Worm (Caenorhabditis elegans) whole organism, young adult: Measurements from ENCODE around the gene ldb-1.

Experiments
- B0035.1 ChIP-seq: sonication (generic microtip); optimal IDR thresholded peaks from 2 replicates; lab custom pipeline; 2016; ENCODE audit warnings: missing genetic modification characterization, mild to moderate bottlenecking, missing compliant biosample characterization, missing genotype, missing genetic modification reagents
- B0336.3 ChIP-seq: fragments of 200-800 bp; sonication (Bioruptor generic); IDR thresholded peaks from 2 replicates; pipeline ENCODE4 v1.3.6; 2022; ENCODE audit warnings: missing genetic modification characterization, missing compliant biosample characterization
- C17E4.6 ChIP-seq: fragments of 200-800 bp; sonication (Bioruptor generic); IDR thresholded peaks from 2 replicates; pipeline ENCODE4 v1.3.6; 2022; ENCODE audit warnings: missing genetic modification reagents, missing genetic modification characterization, missing compliant biosample characterization
- D2030.7 ChIP-seq: fragments of 200-800 bp; sonication (Bioruptor generic); IDR thresholded peaks from 2 replicates; pipeline ENCODE4 v1.3.6; 2022; ENCODE audit warnings: missing genetic modification reagents, missing genetic modification characterization, missing compliant biosample characterization
- F22D6.2 ChIP-seq: sonication (generic microtip); optimal IDR thresholded peaks from 2 replicates; lab custom pipeline; 2016; ENCODE audit warnings: mild to moderate bottlenecking, missing genetic modification characterization, missing compliant biosample characterization
- F33H1.4 ChIP-seq: fragments of 200-800 bp; sonication (Bioruptor generic); IDR thresholded peaks from 2 replicates; pipeline ENCODE4 v1.3.6; 2022; ENCODE audit warnings: missing genetic modification reagents, missing genetic modification characterization, missing compliant biosample characterization
- F49E8.2 ChIP-seq: sonication (generic microtip); optimal IDR thresholded peaks from 3 replicates; lab custom pipeline; 2017; ENCODE audit warnings: missing genetic modification characterization, mild to moderate bottlenecking, missing compliant biosample characterization, antibody characterized with exemption, moderate library complexity; ENCODE audit not compliant: insufficient read depth
- F52B5.7 ChIP-seq: sonication (generic microtip); optimal IDR thresholded peaks from 2 replicates; lab custom pipeline; 2016; ENCODE audit warnings: mild to moderate bottlenecking, missing genetic modification characterization, missing compliant biosample characterization
- F55B11.4 ChIP-seq: sonication (generic microtip); optimal IDR thresholded peaks from 2 replicates; lab custom pipeline; 2016; ENCODE audit warnings: missing compliant biosample characterization, missing genetic modification characterization, borderline replicate concordance; ENCODE audit not compliant: insufficient read depth
- K12H6.12 ChIP-seq: fragments of 200-800 bp; sonication (Bioruptor generic); optimal IDR thresholded peaks from 2 replicates; lab custom pipeline; 2018; ENCODE audit warnings: mild to moderate bottlenecking, missing genetic modification characterization, missing compliant biosample characterization
- T07F8.4 ChIP-seq: sonication (generic microtip); optimal IDR thresholded peaks from 2 replicates; lab custom pipeline; 2016; ENCODE audit warnings: mild to moderate bottlenecking, missing genetic modification characterization, moderate library complexity, missing compliant biosample characterization
- Y56A3A.18 ChIP-seq: fragments of 200-800 bp; sonication (Bioruptor generic); IDR thresholded peaks from 2 replicates; pipeline ENCODE4 v1.3.6; 2022; ENCODE audit warnings: missing genetic modification reagents, missing genetic modification characterization, missing compliant biosample characterization
- Y67H2A.10 ChIP-seq: fragments of 200-800 bp; sonication (Bioruptor generic); conservative IDR thresholded peaks from 2 replicates; pipeline ENCODE4 v1.3.6; 2022; ENCODE audit warnings: missing genetic modification reagents, missing genetic modification characterization, missing compliant biosample characterization
- Y79H2A.3 ChIP-seq: fragments of 200-800 bp; sonication (Bioruptor generic); conservative IDR thresholded peaks from 2 replicates; pipeline ENCODE4 v1.3.6; 2022; ENCODE audit warnings: missing genetic modification reagents, missing genetic modification characterization, missing compliant biosample characterization
- ama-1 ChIP-seq, 3 experiments: fragments of 150-350 bp in 1 of 3; sonication (generic microtip) in 2 of 3; optimal IDR thresholded peaks; 2 replicates each; lab custom pipeline; 2014 to 2018; ENCODE audit warnings: missing biosample characterization in 2 of 3, missing genetic modification characterization in 2 of 3, missing genetic modification reagents in 2 of 3
- aptf-2 ChIP-seq: fragments of 200-800 bp; sonication (Bioruptor generic); conservative IDR thresholded peaks from 2 replicates; pipeline ENCODE4 v1.3.6; 2022; ENCODE audit warnings: missing genetic modification reagents, missing genetic modification characterization, missing compliant biosample characterization
- aptf-3 ChIP-seq: fragments of 200-800 bp; sonication (Bioruptor generic); IDR thresholded peaks from 2 replicates; pipeline ENCODE4 v1.3.6; 2022; ENCODE audit warnings: missing genetic modification characterization, missing compliant biosample characterization
- attf-3 ChIP-seq: fragments of 200-800 bp; sonication (Bioruptor generic); conservative IDR thresholded peaks from 2 replicates; pipeline ENCODE4 v1.3.6; 2022; ENCODE audit warnings: missing genetic modification reagents, missing genetic modification characterization, missing compliant biosample characterization
- ccch-3 ChIP-seq: fragments of 200-800 bp; sonication (Bioruptor generic); optimal IDR thresholded peaks from 2 replicates; lab custom pipeline; 2018; ENCODE audit warnings: mild to moderate bottlenecking, missing genetic modification characterization, missing compliant biosample characterization
- cebp-1 ChIP-seq, 2 experiments: fragments of 200-800 bp in 1 of 2; sonication (Bioruptor generic) in 1 of 2; sonication (generic microtip) in 1 of 2; IDR thresholded peaks in 1 of 2; optimal IDR thresholded peaks in 1 of 2; 2 replicates each; pipeline versions ENCODE4 v1.3.6 to Lab custom; 2017 to 2022; ENCODE audit warnings: missing compliant biosample characterization in 2 of 2, missing genetic modification characterization in 2 of 2, mild to moderate bottlenecking in 1 of 2, missing genetic modification reagents in 1 of 2, moderate library complexity in 1 of 2
- ceh-100 ChIP-seq: fragments of 200-800 bp; sonication (Bioruptor generic); IDR thresholded peaks from 2 replicates; pipeline ENCODE4 v1.3.6; 2022; ENCODE audit warnings: missing genetic modification reagents, missing genetic modification characterization, missing compliant biosample characterization
- ceh-91 ChIP-seq: fragments of 200-800 bp; sonication (Bioruptor generic); IDR thresholded peaks from 2 replicates; pipeline ENCODE4 v1.3.6; 2022; ENCODE audit warnings: missing genetic modification reagents, missing genetic modification characterization, missing compliant biosample characterization
- dox-1 ChIP-seq: fragments of 200-800 bp; sonication (Bioruptor generic); IDR thresholded peaks from 2 replicates; pipeline ENCODE4 v1.3.6; 2022; ENCODE audit warnings: missing genetic modification reagents, missing genetic modification characterization, missing compliant biosample characterization
- efl-1 ChIP-seq: fragments of 150-350 bp; optimal IDR thresholded peaks from 2 replicates; lab custom pipeline; 2014; ENCODE audit warnings: missing biosample characterization, missing genetic modification reagents, missing genetic modification characterization
- gei-17 ChIP-seq: fragments of 200-800 bp; sonication (Bioruptor generic); optimal IDR thresholded peaks from 2 replicates; lab custom pipeline; 2018; ENCODE audit warnings: mild to moderate bottlenecking, missing genetic modification characterization, missing compliant biosample characterization
- hlh-26 ChIP-seq: fragments of 200-800 bp; sonication (Bioruptor generic); conservative IDR thresholded peaks from 2 replicates; pipeline ENCODE4 v1.3.6; 2022; ENCODE audit warnings: missing genetic modification reagents, missing genetic modification characterization, missing compliant biosample characterization
- hmg-1.2 ChIP-seq: fragments of 200-800 bp; sonication (Bioruptor generic); IDR thresholded peaks from 2 replicates; pipeline ENCODE4 v1.3.6; 2022; ENCODE audit warnings: missing genetic modification reagents, missing genetic modification characterization, missing compliant biosample characterization
- hrde-1 ChIP-seq: sonication (generic microtip); optimal IDR thresholded peaks from 2 replicates; lab custom pipeline; 2016; ENCODE audit warnings: missing genetic modification characterization, mild to moderate bottlenecking, missing compliant biosample characterization, moderate library complexity, missing genotype, missing genetic modification reagents, borderline replicate concordance
- let-607 ChIP-seq, 2 experiments: fragments of 200-800 bp in 1 of 2; sonication (Bioruptor generic) in 1 of 2; sonication (generic microtip) in 1 of 2; optimal IDR thresholded peaks; 2 replicates each; lab custom pipeline; 2016 to 2018; ENCODE audit warnings: mild to moderate bottlenecking in 2 of 2, missing compliant biosample characterization in 2 of 2, missing genetic modification characterization in 2 of 2, moderate library complexity in 2 of 2, missing genotype in 1 of 2
- lin-35 ChIP-seq, 3 experiments: fragments of 150-350 bp in 2 of 3; sonication (generic microtip) in 1 of 3; optimal IDR thresholded peaks; 2 replicates each; lab custom pipeline; 2014 to 2018; ENCODE audit warnings: missing biosample characterization in 3 of 3, missing genetic modification characterization in 3 of 3, missing genetic modification reagents in 3 of 3
- lsl-1 ChIP-seq: fragments of 200-800 bp; sonication (Bioruptor generic); optimal IDR thresholded peaks from 2 replicates; lab custom pipeline; 2018; ENCODE audit warnings: mild to moderate bottlenecking, missing genetic modification characterization, moderate library complexity, missing compliant biosample characterization
- madf-10 ChIP-seq: sonication (generic microtip); optimal IDR thresholded peaks from 2 replicates; lab custom pipeline; 2016; ENCODE audit warnings: mild to moderate bottlenecking, missing genetic modification characterization, missing compliant biosample characterization
- madf-8 ChIP-seq: fragments of 200-800 bp; sonication (Bioruptor generic); conservative IDR thresholded peaks from 2 replicates; pipeline ENCODE4 v1.3.6; 2022; ENCODE audit warnings: missing genetic modification reagents, missing genetic modification characterization, missing compliant biosample characterization
- nhr-120 ChIP-seq: fragments of 200-800 bp; sonication (Bioruptor generic); IDR thresholded peaks from 2 replicates; pipeline ENCODE4 v1.3.6; 2022; ENCODE audit warnings: missing genetic modification characterization, missing compliant biosample characterization
- nhr-80 ChIP-seq: sonication (generic microtip); optimal IDR thresholded peaks from 2 replicates; lab custom pipeline; 2016; ENCODE audit warnings: missing genetic modification characterization, missing compliant biosample characterization
- rec-8 ChIP-seq, 2 experiments: sonication (generic microtip); optimal IDR thresholded peaks; 2 replicates each; lab custom pipeline; 2016; ENCODE audit warnings: mild to moderate bottlenecking in 2 of 2, missing genetic modification characterization in 2 of 2, missing genetic modification reagents in 2 of 2, missing genotype in 2 of 2, missing biosample characterization in 1 of 2, missing compliant biosample characterization in 1 of 2, moderate library complexity in 1 of 2
- snpc-3.4 ChIP-seq: sonication (generic microtip); optimal IDR thresholded peaks from 2 replicates; lab custom pipeline; 2017; ENCODE audit warnings: missing genetic modification characterization, mild to moderate bottlenecking, missing compliant biosample characterization, antibody characterized with exemption, moderate library complexity, missing genotype, missing genetic modification reagents
- snpc-4 ChIP-seq, 5 experiments: fragments of 150-350 bp in 1 of 5; sonication (generic microtip) in 4 of 5; optimal IDR thresholded peaks; 2 replicates each; lab custom pipeline; 2014 to 2018; ENCODE audit warnings: missing genetic modification characterization in 5 of 5, missing biosample characterization in 3 of 5, antibody characterized with exemption in 2 of 5, mild to moderate bottlenecking in 2 of 5, missing compliant biosample characterization in 2 of 5, missing genotype in 2 of 5, moderate library complexity in 2 of 5, missing genetic modification reagents in 1 of 5
- tbp1 ChIP-seq: fragments of 200-800 bp; sonication (Bioruptor generic); optimal IDR thresholded peaks from 2 replicates; lab custom pipeline; 2018; ENCODE audit warnings: mild to moderate bottlenecking, missing genetic modification characterization, missing compliant biosample characterization
- zfh-2 ChIP-seq: fragments of 200-800 bp; sonication (Bioruptor generic); conservative IDR thresholded peaks from 2 replicates; pipeline ENCODE4 v1.3.6; 2022; ENCODE audit warnings: missing genetic modification reagents, missing genetic modification characterization, missing compliant biosample characterization
- ztf-22 ChIP-seq: fragments of 200-800 bp; sonication (Bioruptor generic); optimal IDR thresholded peaks from 2 replicates; lab custom pipeline; 2018; ENCODE audit warnings: mild to moderate bottlenecking, missing genetic modification characterization, moderate library complexity, missing compliant biosample characterization
- ztf-26 ChIP-seq: sonication (generic microtip); optimal IDR thresholded peaks from 2 replicates; lab custom pipeline; 2017; ENCODE audit warnings: missing genetic modification characterization, missing compliant biosample characterization
- ztf-3 ChIP-seq: fragments of 200-800 bp; sonication (Bioruptor generic); optimal IDR thresholded peaks from 2 replicates; lab custom pipeline; 2018; ENCODE audit warnings: mild to moderate bottlenecking, missing genetic modification characterization, missing compliant biosample characterization

ldb-1 gene

DNA sequence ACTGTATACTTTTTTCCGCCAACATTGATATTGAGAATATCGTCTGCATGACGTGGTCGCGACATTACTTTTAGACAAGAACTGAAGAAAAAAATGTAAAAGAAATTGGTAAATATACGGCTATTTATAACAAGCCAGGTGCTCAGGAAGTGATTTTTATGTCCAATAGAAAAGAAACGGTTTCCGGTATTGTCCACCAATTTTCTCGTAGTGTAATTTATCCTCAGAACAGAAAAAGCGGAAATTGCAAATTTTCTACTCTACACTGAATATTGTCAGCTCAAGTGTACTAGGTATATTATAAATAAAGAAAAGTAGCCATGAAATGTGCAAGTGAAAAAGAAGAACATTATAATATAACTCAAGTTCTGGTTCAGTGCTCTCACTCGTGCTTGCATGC, 29.5 kb upstream of the ldb-1 start, which contains the start of gene F59F3.6:
Gene F59F3.6 (minus strand): TSS at position 101 of the 400 bp plus-strand sequence.
- TF ChIP-seq gei-17 (GFP tag; lab: Kevin White, UChicago) = no peak
- TF ChIP-seq aptf-3 = no peak
- no peak for TF ChIP-seq hrde-1 (tag; lab: Kevin White, UChicago)
- no peak for TF ChIP-seq ceh-91 (GFP tag; lab: Robert Waterston, UW)
- no peak for TF ChIP-seq hmg-1.2 (GFP tag; lab: Robert Waterston, UW)
- no peak for TF ChIP-seq ztf-26 (tag; lab: Kevin White, UChicago)
- no peak for TF ChIP-seq F22D6.2
- TF ChIP-seq B0336.3 = no peak
- TF ChIP-seq lin-35 (GFP tag; optimal IDR thresholded peaks at IDR 0.05; lab: Kevin White, UChicago) = no peak
- TF ChIP-seq tbp1 (GFP tag; lab: Kevin White, UChicago) = no peak
- TF ChIP-seq lsl-1 (GFP tag; lab: Kevin White, UChicago) = no peak
- TF ChIP-seq K12H6.12 = no peak
- TF ChIP-seq F52B5.7 (tag; lab: Kevin White, UChicago) = no peak
- TF ChIP-seq F55B11.4 (tag; lab: Kevin White, UChicago) = no peak
- no peak for TF ChIP-seq B0035.1 (tag; lab: Kevin White, UChicago)
- TF ChIP-seq rec-8 (tag; optimal IDR thresholded peaks at IDR 0.05; lab: Kevin White, UChicago) = no peak
- TF ChIP-seq ztf-3 = no peak
- no peak for TF ChIP-seq T07F8.4 (tag; lab: Kevin White, UChicago)
- TF ChIP-seq snpc-3.4 (tag; lab: Kevin White, UChicago) = no peak

DNA sequence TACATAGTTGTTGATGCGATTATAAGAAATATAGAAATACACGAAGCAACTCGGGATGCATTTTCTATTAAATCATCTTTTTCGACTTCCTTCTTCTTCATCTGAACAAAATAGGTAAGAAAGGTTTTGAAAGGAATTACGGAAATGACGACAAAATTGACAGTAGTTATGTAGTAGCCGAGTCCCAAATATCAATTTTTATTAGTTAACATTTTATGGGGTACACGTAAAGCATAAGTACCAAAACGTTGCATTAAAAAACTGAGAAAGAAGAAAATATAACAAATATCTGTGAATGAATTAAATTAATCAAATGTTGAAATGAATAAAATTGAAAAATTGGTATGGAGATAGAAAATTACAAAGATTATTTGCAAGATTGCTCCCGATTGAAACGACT, 27.0 kb upstream of the ldb-1 start, which contains the start of gene col-177:
Gene col-177 (minus strand): TSS at position 101 of the 400 bp plus-strand sequence.
- no peak for TF ChIP-seq attf-3
- no peak for TF ChIP-seq F33H1.4 (GFP tag; lab: Robert Waterston, UW)
- TF ChIP-seq cebp-1 (GFP tag; IDR thresholded peaks at IDR 0.05; lab: Robert Waterston, UW) = no peak
- TF ChIP-seq cebp-1 (tag; optimal IDR thresholded peaks at IDR 0.05; lab: Kevin White, UChicago) = no peak
- TF ChIP-seq Y67H2A.10 = no peak
- no peak for TF ChIP-seq madf-10 (tag; lab: Kevin White, UChicago)
- no peak for TF ChIP-seq ceh-100 (GFP tag; lab: Robert Waterston, UW)
- TF ChIP-seq F49E8.2 = no peak
- no peak for TF ChIP-seq hrde-1 (tag; lab: Kevin White, UChicago)
- no peak for TF ChIP-seq nhr-80 (tag; lab: Kevin White, UChicago)
- TF ChIP-seq zfh-2 (GFP tag; lab: Robert Waterston, UW) = no peak
- TF ChIP-seq F52B5.7 (tag; lab: Kevin White, UChicago) = no peak
- no peak for TF ChIP-seq aptf-2 (GFP tag; lab: Robert Waterston, UW)
- no peak for TF ChIP-seq K12H6.12

DNA sequence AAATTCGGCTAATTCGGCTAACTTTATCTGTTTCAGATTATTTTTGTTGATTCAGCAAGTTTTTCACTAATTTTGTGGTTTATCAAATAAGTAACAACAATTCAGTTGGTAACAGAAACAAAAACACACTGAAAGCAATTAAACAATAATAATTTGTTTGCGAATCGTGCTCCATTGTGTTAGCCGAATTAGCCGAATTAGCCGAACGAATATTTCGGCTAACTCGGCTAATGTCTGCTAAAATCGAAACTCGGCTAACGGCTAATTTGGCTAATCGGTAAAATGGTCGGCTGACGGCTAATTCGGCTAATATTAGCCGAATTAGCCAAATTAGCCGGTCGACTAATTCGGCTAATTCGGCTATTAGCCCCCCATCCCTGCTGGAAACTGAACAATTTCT, 25.0 kb upstream of the ldb-1 start:
- TF ChIP-seq dox-1 (GFP tag; lab: Robert Waterston, UW) = no peak
- no peak for TF ChIP-seq efl-1
- no peak for TF ChIP-seq ama-1 (optimal IDR thresholded peaks at IDR 0.05; lab: Kevin White, UChicago)
- no peak for TF ChIP-seq ama-1 (GFP tag; optimal IDR thresholded peaks at IDR 0.05; lab: Kevin White, UChicago)
- no peak for TF ChIP-seq snpc-4 (GFP tag; optimal IDR thresholded peaks at IDR 0.05; lab: Kevin White, UChicago)
- no peak for TF ChIP-seq snpc-4 (tag; optimal IDR thresholded peaks at IDR 0.05; lab: Kevin White, UChicago)
- TF ChIP-seq let-607 (tag; optimal IDR thresholded peaks at IDR 0.05; lab: Kevin White, UChicago) = no peak
- no peak for TF ChIP-seq ztf-26 (tag; lab: Kevin White, UChicago)
- TF ChIP-seq aptf-2 (GFP tag; lab: Robert Waterston, UW) = no peak
- TF ChIP-seq ztf-22 (GFP tag; lab: Kevin White, UChicago) = no peak
- TF ChIP-seq ccch-3 = no peak
- no peak for TF ChIP-seq nhr-120 (GFP tag; lab: Robert Waterston, UW)
- TF ChIP-seq Y56A3A.18 (GFP tag; lab: Robert Waterston, UW) = no peak
- no peak for TF ChIP-seq lsl-1 (GFP tag; lab: Kevin White, UChicago)
- TF ChIP-seq C17E4.6 (GFP tag; lab: Robert Waterston, UW) = no peak
- TF ChIP-seq madf-8 (GFP tag; lab: Robert Waterston, UW) = no peak
- no peak for TF ChIP-seq D2030.7 (GFP tag; lab: Robert Waterston, UW)
- TF ChIP-seq hlh-26 (GFP tag; lab: Robert Waterston, UW) = no peak
- TF ChIP-seq Y79H2A.3 (GFP tag; lab: Robert Waterston, UW) = no peak
